Worm (Caenorhabditis elegans): ENCODE results near the gene srx-137.

- TF ChIP-seq cog-1 (tag; optimal IDR thresholded peaks at IDR 0.05) (no peak), ztf-29 (GFP tag; IDR thresholded peaks at IDR 0.05) (no peak), flt-1 (GFP tag; IDR thresholded peaks at IDR 0.05) (no peak), ref-1 (GFP tag; conservative IDR thresholded peaks at IDR 0.05) (no peak), ztf-23 (GFP tag; IDR thresholded peaks at IDR 0.05) (no peak), T22C8.4 (GFP tag; IDR thresholded peaks at IDR 0.05) (no peak), med-1 (GFP tag; optimal IDR thresholded peaks at IDR 0.05; ENCODE audit: insufficient read depth) (no peak), klf-2 (GFP tag; conservative IDR thresholded peaks at IDR 0.05) (no peak)
These were observed 23.2 kb upstream of the srx-137 start, which contains the start of gene F55B12.10 for ce11 chrV:13839433-13839832.
